Worm (Caenorhabditis elegans): Measurements from ENCODE around the gene F32D8.3.

DNA sequence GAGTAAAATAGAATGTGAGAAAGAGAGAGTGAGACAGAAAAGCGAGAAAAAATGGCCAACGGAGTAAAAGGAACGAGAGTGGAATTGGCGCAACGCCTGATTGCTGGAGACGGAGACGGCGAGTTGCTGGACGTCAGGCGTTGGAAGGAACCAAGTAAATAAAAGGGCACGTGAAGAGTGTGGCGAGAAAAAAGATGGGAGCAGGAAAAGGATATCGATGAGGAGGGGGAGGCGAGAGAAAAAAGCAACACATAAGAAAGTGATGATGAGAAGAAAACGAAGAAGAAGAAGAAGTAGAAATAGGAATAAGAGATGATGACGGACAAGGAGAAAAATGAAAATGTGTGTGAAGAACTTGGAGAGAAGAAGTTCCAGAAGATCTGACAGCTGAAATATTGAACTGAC is 15.2 kb upstream of the F32D8.3 start:
- no peak for TF ChIP-seq lin-13 (tag; optimal IDR thresholded peaks at IDR 0.05)
- TF ChIP-seq ceh-43 (GFP tag; optimal IDR thresholded peaks at IDR 0.05): no peak
- no peak for TF ChIP-seq unc-39 (tag; optimal IDR thresholded peaks at IDR 0.05)
- TF ChIP-seq unc-62 (GFP tag; optimal IDR thresholded peaks at IDR 0.05): no peak
- no peak for TF ChIP-seq nhr-12 (tag; optimal IDR thresholded peaks at IDR 0.05)
- TF ChIP-seq nhr-28 (tag; optimal IDR thresholded peaks at IDR 0.05): no peak
- no peak for TF ChIP-seq sem-2 (GFP tag; optimal IDR thresholded peaks at IDR 0.05)
- TF ChIP-seq ztf-11 (tag; optimal IDR thresholded peaks at IDR 0.05): no peak
- TF ChIP-seq blmp-1 (tag; optimal IDR thresholded peaks at IDR 0.05): no peak
- no peak for TF ChIP-seq pha-4 (tag; optimal IDR thresholded peaks at IDR 0.05)

Measured in whole organism, mixed stage, embryonic.